Worm (Caenorhabditis elegans) whole organism, midembryonic: ENCODE results near the gene Y25C1A.6.

Experiments
- med-1 ChIP-seq: sonication (generic microtip); optimal IDR thresholded peaks from 2 replicates; lab custom pipeline; 2017; ENCODE audit warnings: missing genetic modification characterization, mild to moderate bottlenecking, missing compliant biosample characterization, antibody characterized with exemption, missing genetic modification reagents; ENCODE audit not compliant: insufficient read depth
- ztf-23 ChIP-seq: fragments of 200-800 bp; sonication (Bioruptor generic); IDR thresholded peaks from 2 replicates; pipeline ENCODE4 v1.3.6; 2022; ENCODE audit warnings: missing genetic modification reagents, missing genetic modification characterization, missing compliant biosample characterization

- no peak for TF ChIP-seq med-1
- no peak for TF ChIP-seq ztf-23 (GFP tag; lab: Robert Waterston, UW)
Observed at ce11 chrII:3087134-3087533, 26.3 kb downstream of the Y25C1A.6 start.
